Fruit fly (Drosophila melanogaster) whole organism, embryonic: Measurements from ENCODE around the gene Seipin.

Experiments used
- CG10321 ChIP-seq: fragments of 200-800 bp; sonication (Bioruptor generic); IDR thresholded peaks from 2 replicates; pipeline ENCODE4 v1.3.6; 2022; ENCODE audit warnings: missing biosample characterization, missing genetic modification characterization
- CG10543 ChIP-seq: fragments of 200-800 bp; sonication (Bioruptor generic); optimal IDR thresholded peaks from 3 replicates; lab custom pipeline; 2017; ENCODE audit warnings: missing biosample characterization, mild to moderate bottlenecking, missing genetic modification characterization, moderate library complexity
- CG10979 ChIP-seq: fragments of 200-800 bp; sonication (Bioruptor generic); optimal IDR thresholded peaks from 2 replicates; lab custom pipeline; 2018; ENCODE audit warnings: missing biosample characterization, mild to moderate bottlenecking, missing genetic modification characterization, moderate library complexity
- CG15601 ChIP-seq: fragments of 200-800 bp; sonication (Bioruptor generic); optimal IDR thresholded peaks from 3 replicates; lab custom pipeline; 2019; ENCODE audit warnings: missing biosample characterization, mild to moderate bottlenecking, missing genetic modification characterization, moderate library complexity
- CG1647 ChIP-seq: fragments of 200-800 bp; sonication (Bioruptor generic); optimal IDR thresholded peaks from 3 replicates; lab custom pipeline; 2016; ENCODE audit warnings: missing biosample characterization, missing genetic modification characterization
- CG17912 ChIP-seq: fragments of 200-800 bp; sonication (Bioruptor generic); optimal IDR thresholded peaks from 2 replicates; lab custom pipeline; 2018; ENCODE audit warnings: missing biosample characterization, mild to moderate bottlenecking, missing genetic modification characterization
- CG18599 ChIP-seq: fragments of 200-800 bp; sonication (Bioruptor generic); optimal IDR thresholded peaks from 3 replicates; lab custom pipeline; 2017; ENCODE audit warnings: missing biosample characterization, missing genetic modification characterization, mild to moderate bottlenecking, moderate library complexity, missing genetic modification reagents
- CG2202 ChIP-seq: fragments of 200-800 bp; sonication (Bioruptor generic); optimal IDR thresholded peaks from 2 replicates; lab custom pipeline; 2018; ENCODE audit warnings: missing biosample characterization, mild to moderate bottlenecking, missing genetic modification characterization
- CG34224 ChIP-seq: fragments of 200-800 bp; sonication (Bioruptor generic); IDR thresholded peaks from 3 replicates; pipeline ENCODE4 v1.3.6; 2022; ENCODE audit warnings: missing biosample characterization, missing genetic modification characterization; ENCODE audit not compliant: partially characterized antibody
- CG7786 ChIP-seq: fragments of 200-800 bp; sonication (Bioruptor generic); optimal IDR thresholded peaks from 2 replicates; lab custom pipeline; 2016; ENCODE audit warnings: missing biosample characterization, missing genetic modification characterization
- CG8281 ChIP-seq: fragments of 200-800 bp; sonication (Bioruptor generic); optimal IDR thresholded peaks from 2 replicates; lab custom pipeline; 2018; ENCODE audit warnings: missing biosample characterization, mild to moderate bottlenecking, missing genetic modification characterization, moderate library complexity
- CG8290 ChIP-seq, 3 experiments: fragments of 200-800 bp; sonication (Bioruptor generic); optimal IDR thresholded peaks; 2 replicates each; lab custom pipeline; 2016 to 2019; ENCODE audit warnings: missing biosample characterization in 3 of 3, missing genetic modification characterization in 3 of 3, mild to moderate bottlenecking in 2 of 3, moderate library complexity in 1 of 3
- CG9876 ChIP-seq: fragments of 200-800 bp; sonication (Bioruptor generic); optimal IDR thresholded peaks from 2 replicates; lab custom pipeline; 2016; ENCODE audit warnings: missing biosample characterization, missing genetic modification characterization
- Deaf1 ChIP-seq: fragments of 200-800 bp; optimal IDR thresholded peaks from 3 replicates; lab custom pipeline; 2019; ENCODE audit warnings: missing biosample characterization, mild to moderate bottlenecking, missing genetic modification characterization, moderate library complexity
- Fer2 ChIP-seq: fragments of 200-800 bp; sonication (Bioruptor generic); optimal IDR thresholded peaks from 2 replicates; lab custom pipeline; 2018; ENCODE audit warnings: missing biosample characterization, mild to moderate bottlenecking, missing genetic modification characterization, moderate library complexity
- H2.0 ChIP-seq: fragments of 200-800 bp; sonication (Bioruptor generic); IDR thresholded peaks from 2 replicates; pipeline ENCODE4 v1.3.6; 2022; ENCODE audit warnings: missing biosample characterization, missing genetic modification characterization
- HLH54F ChIP-seq: fragments of 200-800 bp; sonication (Bioruptor generic); optimal IDR thresholded peaks from 3 replicates; lab custom pipeline; 2016; ENCODE audit warnings: missing biosample characterization, missing genetic modification characterization
- Hr3 ChIP-seq: fragments of 200-800 bp; sonication (Bioruptor generic); optimal IDR thresholded peaks from 3 replicates; lab custom pipeline; 2016; ENCODE audit warnings: missing biosample characterization, missing genetic modification characterization
- Kr ChIP-seq: fragments of 200-800 bp; sonication (Bioruptor generic); optimal IDR thresholded peaks from 2 replicates; lab custom pipeline; 2017; ENCODE audit warnings: missing biosample characterization, mild to moderate bottlenecking, missing genetic modification characterization
- Myb ChIP-seq: fragments of 200-800 bp; sonication (Bioruptor generic); optimal IDR thresholded peaks from 2 replicates; lab custom pipeline; 2016; ENCODE audit warnings: missing biosample characterization, missing genetic modification characterization
- Neu2 ChIP-seq: fragments of 200-800 bp; sonication (Bioruptor generic); optimal IDR thresholded peaks from 3 replicates; lab custom pipeline; 2016; ENCODE audit warnings: missing biosample characterization, missing genetic modification characterization, borderline replicate concordance
- Nf-YA ChIP-seq: fragments of 200-800 bp; sonication (Bioruptor generic); IDR thresholded peaks from 2 replicates; pipeline ENCODE4 v1.3.6; 2022; ENCODE audit warnings: missing biosample characterization, missing genetic modification characterization
- Nf-YB ChIP-seq: fragments of 200-800 bp; sonication (Bioruptor generic); optimal IDR thresholded peaks from 3 replicates; lab custom pipeline; 2019; ENCODE audit warnings: missing biosample characterization, mild to moderate bottlenecking, missing genetic modification characterization, moderate library complexity
- Opbp ChIP-seq: fragments of 200-800 bp; sonication (Bioruptor generic); IDR thresholded peaks from 3 replicates; pipeline ENCODE4 v1.3.6; 2022; ENCODE audit warnings: missing biosample characterization, missing genetic modification characterization; ENCODE audit not compliant: partially characterized antibody
- Rx ChIP-seq: fragments of 200-800 bp; sonication (Bioruptor generic); IDR thresholded peaks from 2 replicates; pipeline ENCODE4 v1.3.6; 2022; ENCODE audit warnings: missing biosample characterization, missing genetic modification characterization
- Spps ChIP-seq: fragments of 200-800 bp; sonication (Bioruptor generic); optimal IDR thresholded peaks from 2 replicates; lab custom pipeline; 2018; ENCODE audit warnings: missing biosample characterization, mild to moderate bottlenecking, missing genetic modification characterization
- ac ChIP-seq: fragments of 200-800 bp; sonication (Bioruptor generic); optimal IDR thresholded peaks from 3 replicates; lab custom pipeline; 2017; ENCODE audit warnings: missing biosample characterization, mild to moderate bottlenecking, missing genetic modification characterization
- ash1 ChIP-seq: fragments of 200-800 bp; sonication (Bioruptor generic); optimal IDR thresholded peaks from 2 replicates; lab custom pipeline; 2018; ENCODE audit warnings: missing biosample characterization, mild to moderate bottlenecking, missing genetic modification characterization
- ato ChIP-seq: fragments of 200-800 bp; sonication (Bioruptor generic); IDR thresholded peaks from 2 replicates; pipeline ENCODE4 v1.3.6; 2022; ENCODE audit warnings: missing biosample characterization, missing genetic modification characterization; ENCODE audit not compliant: partially characterized antibody
- bbx ChIP-seq: fragments of 200-800 bp; sonication (Bioruptor generic); IDR thresholded peaks from 2 replicates; pipeline ENCODE4 v1.3.6; 2022; ENCODE audit warnings: missing biosample characterization, missing genetic modification characterization; ENCODE audit not compliant: partially characterized antibody
- bowl ChIP-seq: fragments of 200-800 bp; sonication (Bioruptor generic); IDR thresholded peaks from 2 replicates; pipeline ENCODE4 v1.3.6; 2022; ENCODE audit warnings: missing biosample characterization, missing genetic modification characterization
- chif ChIP-seq, 2 experiments: fragments of 200-800 bp; sonication (Bioruptor generic); optimal IDR thresholded peaks; 3 replicates each; lab custom pipeline; 2016; ENCODE audit warnings: missing biosample characterization in 2 of 2, missing genetic modification characterization in 2 of 2
- danr ChIP-seq: fragments of 200-800 bp; sonication (Bioruptor generic); IDR thresholded peaks from 2 replicates; pipeline ENCODE4 v1.3.6; 2022; ENCODE audit warnings: missing biosample characterization, missing genetic modification characterization
- disco-r ChIP-seq: fragments of 200-800 bp; sonication (Bioruptor generic); optimal IDR thresholded peaks from 2 replicates; lab custom pipeline; 2016; ENCODE audit warnings: missing biosample characterization, missing genetic modification characterization
- ewg ChIP-seq: fragments of 200-800 bp; sonication (Bioruptor generic); optimal IDR thresholded peaks from 3 replicates; lab custom pipeline; 2017; ENCODE audit warnings: mild to moderate bottlenecking, missing biosample characterization, missing genetic modification reagents, missing genetic modification characterization
- jumu ChIP-seq: fragments of 200-800 bp; sonication (Bioruptor generic); optimal IDR thresholded peaks from 3 replicates; lab custom pipeline; 2016; ENCODE audit warnings: missing biosample characterization, missing genetic modification characterization
- maf-S ChIP-seq: fragments of 200-800 bp; sonication (Bioruptor generic); optimal IDR thresholded peaks from 2 replicates; lab custom pipeline; 2016; ENCODE audit warnings: missing biosample characterization, missing genetic modification characterization
- nom ChIP-seq: fragments of 200-800 bp; sonication (Bioruptor generic); optimal IDR thresholded peaks from 2 replicates; lab custom pipeline; 2017; ENCODE audit warnings: missing biosample characterization, missing genetic modification characterization, mild to moderate bottlenecking, moderate library complexity, missing genetic modification reagents
- odd ChIP-seq: fragments of 200-800 bp; sonication (Bioruptor generic); optimal IDR thresholded peaks from 2 replicates; lab custom pipeline; 2017; ENCODE audit warnings: missing biosample characterization, mild to moderate bottlenecking, missing genetic modification characterization
- pb ChIP-seq: fragments of 200-800 bp; sonication (Bioruptor generic); optimal IDR thresholded peaks from 3 replicates; lab custom pipeline; 2016; ENCODE audit warnings: missing biosample characterization, missing genetic modification characterization
- prd ChIP-seq, 3 experiments: fragments of >200 bp in 2 of 3; fragments of 200-800 bp in 1 of 3; sonication (Bioruptor generic) in 1 of 3; optimal IDR thresholded peaks in 2 of 3; IDR thresholded peaks in 1 of 3; 2 replicates in 2 of 3; 3 replicates in 1 of 3; pipeline versions ENCODE4 v1.3.6 to Lab custom; 2017 to 2022; ENCODE audit warnings: missing biosample characterization in 1 of 3, missing genetic modification characterization in 1 of 3
- scrt ChIP-seq: fragments of 200-800 bp; sonication (Bioruptor generic); optimal IDR thresholded peaks from 2 replicates; lab custom pipeline; 2018; ENCODE audit warnings: missing biosample characterization, mild to moderate bottlenecking, missing genetic modification characterization, moderate library complexity
- seq ChIP-seq: fragments of 200-800 bp; sonication (Bioruptor generic); IDR thresholded peaks from 2 replicates; pipeline ENCODE4 v1.3.6; 2022; ENCODE audit warnings: missing biosample characterization, missing genetic modification characterization
- sr ChIP-seq: fragments of 200-800 bp; sonication (Bioruptor generic); IDR thresholded peaks from 3 replicates; pipeline ENCODE4 v1.3.6; 2022; ENCODE audit warnings: missing biosample characterization, missing genetic modification characterization
- ssp ChIP-seq: fragments of 200-800 bp; sonication (Bioruptor generic); IDR thresholded peaks from 2 replicates; pipeline ENCODE4 v1.3.6; 2022; ENCODE audit warnings: missing biosample characterization, missing genetic modification characterization
- toy ChIP-seq: fragments of 200-800 bp; sonication (Bioruptor generic); IDR thresholded peaks from 2 replicates; pipeline ENCODE4 v1.3.6; 2022; ENCODE audit warnings: missing biosample characterization, missing genetic modification characterization
- twi ChIP-seq: fragments of 200-800 bp; optimal IDR thresholded peaks from 2 replicates; lab custom pipeline; 2019; ENCODE audit warnings: missing biosample characterization, mild to moderate bottlenecking, missing genetic modification characterization, moderate library complexity
- vfl ChIP-seq: fragments of 200-800 bp; sonication (Bioruptor generic); optimal IDR thresholded peaks from 2 replicates; lab custom pipeline; 2016; ENCODE audit warnings: missing biosample characterization, missing genetic modification characterization
- zfh1 ChIP-seq: fragments of 200-800 bp; sonication (Bioruptor generic); IDR thresholded peaks from 3 replicates; pipeline ENCODE4 v1.3.6; 2022; ENCODE audit warnings: missing biosample characterization, missing genetic modification characterization

The Seipin gene

dm6 chrX:2647472-2647883 is 27.9 kb downstream of the Seipin start (continued):
- TF ChIP-seq Fer2, result peak; percentile 27
- TF ChIP-seq CG34224, result no peak
- TF ChIP-seq toy (GFP tag; lab: Robert Waterston, UW), result no peak
- TF ChIP-seq Myb (GFP tag; lab: Kevin White, UChicago), result peak; percentile 39
- no peak for TF ChIP-seq Nf-YA (GFP tag; lab: Robert Waterston, UW)
- 0 out of 2 replicates have a peak, but pooled peaks have one; percentile 22 for TF ChIP-seq H2.0
- TF ChIP-seq Deaf1 (tag; lab: Kevin White, UChicago), result peak; percentile 26
- TF ChIP-seq Hr3, result peak; percentile 47
- peak; percentile 34 for TF ChIP-seq scrt
- peak; percentile 33 for TF ChIP-seq vfl (GFP tag; lab: Kevin White, UChicago)
- peak; percentile 30 for TF ChIP-seq CG8281
- peak; percentile 50 for TF ChIP-seq CG7786 (GFP tag; lab: Kevin White, UChicago)
- no peak for TF ChIP-seq Spps
- no peak for TF ChIP-seq Opbp (GFP tag; lab: Robert Waterston, UW)
- peak; percentile 60 for TF ChIP-seq HLH54F (GFP tag; lab: Kevin White, UChicago)
- 0 out of 2 replicates have a peak, but pooled peaks have one; percentile 40 for TF ChIP-seq Rx (GFP tag; lab: Robert Waterston, UW)
- no peak for TF ChIP-seq ato
- TF ChIP-seq ewg, result peak; percentile 26
- peak; percentile 4; the same call in 1 of the 3 replicates for TF ChIP-seq sr (GFP tag; lab: Robert Waterston, UW)
- TF ChIP-seq twi (tag; lab: Kevin White, UChicago), result no peak
- TF ChIP-seq maf-S (GFP tag; lab: Kevin White, UChicago), result peak; percentile 58
- TF ChIP-seq bbx (GFP tag; lab: Robert Waterston, UW), result no peak
- no peak for TF ChIP-seq ash1 (GFP tag; lab: Kevin White, UChicago)
- TF ChIP-seq danr (GFP tag; lab: Robert Waterston, UW), result peak; percentile 22; the same call in 1 of the 2 replicates
- no peak for TF ChIP-seq CG17912 (GFP tag; lab: Kevin White, UChicago)
- TF ChIP-seq CG18599, result peak; percentile 69
- TF ChIP-seq CG15601 (tag; lab: Kevin White, UChicago), result peak; percentile 33
- no peak for TF ChIP-seq CG2202 (tag; lab: Kevin White, UChicago)
- TF ChIP-seq Nf-YB (GFP tag; lab: Kevin White, UChicago), result peak; percentile 22
- TF ChIP-seq CG9876 (GFP tag; lab: Kevin White, UChicago), result peak; percentile 39
- TF ChIP-seq seq, result peak; percentile 53; the same call in 1 of the 2 replicates
- peak; percentile 45 for TF ChIP-seq CG1647
- no peak for TF ChIP-seq CG10321 (GFP tag; lab: Robert Waterston, UW)
- peak; percentile 61 for TF ChIP-seq CG10543
- peak; percentile 45 for TF ChIP-seq pb (GFP tag; lab: Kevin White, UChicago)
- TF ChIP-seq zfh1 (GFP tag; lab: Robert Waterston, UW), result 0 out of 3 replicates have a peak, but pooled peaks have one; percentile 61
- TF ChIP-seq bowl (GFP tag; lab: Robert Waterston, UW), result no peak
- TF ChIP-seq CG8290 (GFP tag; optimal IDR thresholded peaks at IDR 0.05; lab: Kevin White, UChicago), result peak; percentile 3
- TF ChIP-seq CG8290 (tag; optimal IDR thresholded peaks at IDR 0.05; lab: Kevin White, UChicago), result peak in 1 of 2 experiments; percentile 88
- TF ChIP-seq disco-r (GFP tag; lab: Kevin White, UChicago), result peak; percentile 51
- no peak for TF ChIP-seq prd (optimal IDR thresholded peaks at IDR 0.05; lab: Kevin White, UChicago)
- TF ChIP-seq prd (GFP tag; IDR thresholded peaks at IDR 0.05; lab: Robert Waterston, UW), result peak; percentile 64
- peak; percentile 40 for TF ChIP-seq odd (GFP tag; lab: Kevin White, UChicago)
- no peak for TF ChIP-seq ac (GFP tag; lab: Kevin White, UChicago)
- TF ChIP-seq Neu2 (GFP tag; lab: Kevin White, UChicago), result no peak
- peak; percentile 49 for TF ChIP-seq jumu (GFP tag; lab: Kevin White, UChicago)
- TF ChIP-seq nom (GFP tag; lab: Kevin White, UChicago), result peak; percentile 88
- TF ChIP-seq chif (GFP tag; optimal IDR thresholded peaks at IDR 0.05; lab: Kevin White, UChicago), result peak; percentile 51 to 59
- TF ChIP-seq CG10979, result peak; percentile 63
- no peak for TF ChIP-seq Kr
- TF ChIP-seq ssp (GFP tag; lab: Robert Waterston, UW), result peak; percentile 36; the same call in 1 of the 2 replicates
